Fruit fly (Drosophila melanogaster) whole organism, wandering third instar larva: ENCODE data around the gene N.

ENCODE experiments used
- CG32264 ChIP-seq: fragments of 200-800 bp; sonication (Bioruptor generic); optimal IDR thresholded peaks from 2 replicates; lab custom pipeline; 2016; ENCODE audit warnings: missing biosample characterization, missing genetic modification characterization
- Dfd ChIP-seq: fragments of >200 bp; optimal IDR thresholded peaks from 2 replicates; lab custom pipeline; 2017; ENCODE audit warnings: missing biosample characterization, missing genetic modification characterization
- GATAd ChIP-seq: sonication (Bioruptor generic); optimal IDR thresholded peaks from 2 replicates; lab custom pipeline; 2016; ENCODE audit warnings: missing biosample characterization, missing genetic modification characterization
- HLH106 ChIP-seq: fragments of 200-800 bp; optimal IDR thresholded peaks from 3 replicates; lab custom pipeline; 2019; ENCODE audit warnings: missing biosample characterization, mild to moderate bottlenecking, missing genetic modification characterization, moderate library complexity
- N ChIP-seq: fragments of >200 bp; optimal IDR thresholded peaks from 2 replicates; lab custom pipeline; 2018; ENCODE audit warnings: missing biosample characterization, missing external identifiers, missing genetic modification characterization
- OdsH ChIP-seq: fragments of 200-800 bp; sonication (Bioruptor generic); optimal IDR thresholded peaks from 2 replicates; lab custom pipeline; 2016; ENCODE audit warnings: missing biosample characterization, mild to moderate bottlenecking, missing genetic modification characterization
- dl ChIP-seq, 2 experiments: fragments of 175-275, 200-275 bp in 1 of 2; fragments of 200-275 bp in 1 of 2; sonication (Bioruptor generic); optimal IDR thresholded peaks; lab custom pipeline; 2018; ENCODE audit warnings: mild to moderate bottlenecking in 2 of 2, missing biosample characterization in 2 of 2, missing genetic modification characterization in 2 of 2, moderate library complexity in 2 of 2; ENCODE audit not compliant: partially characterized antibody in 2 of 2, insufficient read depth in 1 of 2
- dsf ChIP-seq: sonication (Bioruptor generic); optimal IDR thresholded peaks from 2 replicates; lab custom pipeline; 2016; ENCODE audit warnings: missing biosample characterization, missing genetic modification characterization, borderline replicate concordance
- pan ChIP-seq: fragments of >200 bp; optimal IDR thresholded peaks from 2 replicates; lab custom pipeline; 2017
- psq ChIP-seq: fragments of 200-800 bp; sonication (Bioruptor generic); optimal IDR thresholded peaks from 3 replicates; lab custom pipeline; 2017; ENCODE audit warnings: missing biosample characterization, mild to moderate bottlenecking, missing genetic modification characterization, moderate library complexity
- usp ChIP-seq: fragments of >200 bp; optimal IDR thresholded peaks from 2 replicates; lab custom pipeline; 2017; ENCODE audit warnings: missing biosample characterization, missing genetic modification characterization

dm6 chrX:3140809-3141208 is 6.1 kb downstream of the N start:
- no peak for TF ChIP-seq dsf (GFP tag; lab: Kevin White, UChicago)
- no peak for TF ChIP-seq pan (lab: Kevin White, UChicago)
- no peak for TF ChIP-seq Dfd (GFP tag; lab: Kevin White, UChicago)
- no peak for TF ChIP-seq GATAd (GFP tag; lab: Kevin White, UChicago)
- no peak for TF ChIP-seq usp (GFP tag; lab: Kevin White, UChicago)
- TF ChIP-seq CG32264 (GFP tag; lab: Kevin White, UChicago), result no peak
- no peak for TF ChIP-seq psq (GFP tag; lab: Kevin White, UChicago)
- TF ChIP-seq dl (GFP tag; optimal IDR thresholded peaks at IDR 0.05; lab: Kevin White, UChicago; ENCODE audit: insufficient read depth in 1 of 2, partially characterized antibody in 2 of 2), result no peak
- no peak for TF ChIP-seq N (GFP tag; lab: Kevin White, UChicago)
- TF ChIP-seq HLH106, result no peak
- TF ChIP-seq OdsH (GFP tag; lab: Kevin White, UChicago), result no peak
